Fruit fly (Drosophila melanogaster): ENCODE results near the gene RpL27.

DNA sequence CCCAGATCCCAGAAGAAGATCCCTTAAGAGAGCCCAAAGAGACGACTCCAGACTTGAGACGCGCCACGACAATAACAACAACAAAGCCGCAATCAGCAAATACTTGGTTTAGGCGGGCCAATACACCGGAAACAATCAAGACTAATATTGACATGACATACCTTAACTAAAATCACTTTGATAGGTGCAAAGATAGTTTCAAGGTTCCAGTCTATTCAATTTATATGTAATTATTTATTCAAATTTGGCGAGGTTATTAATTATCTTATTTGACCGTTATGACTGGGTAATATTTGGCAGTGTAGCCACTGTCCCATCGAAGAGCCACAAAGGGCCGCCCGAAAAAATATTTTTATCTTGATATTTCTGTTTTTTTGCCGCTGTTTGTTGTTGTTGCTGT is 44.4 kb downstream of the RpL27 start:
- no peak for TF ChIP-seq CTCF (optimal IDR thresholded peaks at IDR 0.05)
- no peak for TF ChIP-seq CG8478 (optimal IDR thresholded peaks at IDR 0.05)

All from S2 (cell line).